Worm (Caenorhabditis elegans): Measurements from ENCODE around the gene cyp-37B1.

DNA sequence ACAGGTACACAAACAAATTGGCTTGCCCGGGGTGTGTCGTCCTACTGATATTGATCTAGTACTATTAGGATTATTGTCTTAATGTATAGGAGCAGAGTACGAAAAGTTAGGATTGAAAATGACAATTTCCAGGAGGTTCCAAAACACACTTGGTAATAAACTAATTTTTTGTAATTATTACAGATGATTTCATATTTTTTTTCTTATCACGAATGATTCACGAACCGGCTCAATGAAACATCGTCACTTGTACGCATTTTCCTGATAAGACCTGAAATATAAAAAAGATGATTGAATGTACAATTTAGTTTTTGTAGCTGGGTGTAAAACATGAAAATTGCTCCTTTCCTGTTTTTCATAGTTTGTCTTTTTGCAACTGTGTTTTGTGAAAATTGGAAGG, 24.5 kb downstream of the cyp-37B1 start, which contains the start of the genes C31A11.13 and oac-6:
- TF ChIP-seq skn-1 (tag; optimal IDR thresholded peaks at IDR 0.05) (no peak), ama-1 (optimal IDR thresholded peaks at IDR 0.05) (no peak), pqm-1 (tag; optimal IDR thresholded peaks at IDR 0.05) (peak; percentile 60), nfya-1 (tag; optimal IDR thresholded peaks at IDR 0.05; ENCODE audit: insufficient read depth) (no peak), pha-4 (tag; optimal IDR thresholded peaks at IDR 0.05) (no peak), unc-62 (GFP tag; optimal IDR thresholded peaks at IDR 0.05) (no peak), elt-1 (tag; optimal IDR thresholded peaks at IDR 0.05) (no peak), nhr-77 (tag; optimal IDR thresholded peaks at IDR 0.05) (no peak), mml-1 (tag; optimal IDR thresholded peaks at IDR 0.05) (no peak), ztf-11 (tag; optimal IDR thresholded peaks at IDR 0.05) (no peak), mdl-1 (tag; optimal IDR thresholded peaks at IDR 0.05) (no peak), nhr-76 (tag; optimal IDR thresholded peaks at IDR 0.05) (no peak)
